Fruit fly (Drosophila melanogaster): ENCODE measurements around the gene sinah.

sinah gene

dm6 chr3L:16890650-16891336 lies 31.9 kb downstream of the sinah start (continued):
- TF ChIP-seq CG10267 (tag; optimal IDR thresholded peaks at IDR 0.05) = peak; percentile 85
- TF ChIP-seq C15 (GFP tag; IDR thresholded peaks at IDR 0.05) = no peak; the same call in 2 of the 3 replicates
- peak; percentile 94 for TF ChIP-seq ttk (GFP tag; IDR thresholded peaks at IDR 0.05)
- TF ChIP-seq CG6689 (GFP tag; IDR thresholded peaks at IDR 0.05) = peak; percentile 92
- peak; percentile 99 for TF ChIP-seq Vsx1 (GFP tag; optimal IDR thresholded peaks at IDR 0.05)
- TF ChIP-seq NK7.1 (GFP tag; optimal IDR thresholded peaks at IDR 0.05) = peak; percentile 67
- TF ChIP-seq stc (GFP tag; IDR thresholded peaks at IDR 0.05) = peak; percentile 94
- peak; percentile 75 for TF ChIP-seq da (GFP tag; optimal IDR thresholded peaks at IDR 0.05)
- peak; percentile 71 for TF ChIP-seq CG15073 (GFP tag; optimal IDR thresholded peaks at IDR 0.05)
- no peak for TF ChIP-seq CG1832 (GFP tag; optimal IDR thresholded peaks at IDR 0.05)
- TF ChIP-seq tin (GFP tag; optimal IDR thresholded peaks at IDR 0.05) = peak; percentile 93
- TF ChIP-seq CkIIα-i1 (GFP tag; IDR thresholded peaks at IDR 0.05) = peak; percentile 70; the same call in 1 of the 2 replicates
- TF ChIP-seq zfh2 (GFP tag; optimal IDR thresholded peaks at IDR 0.05) = peak; percentile 35
- peak; percentile 84 for TF ChIP-seq en (GFP tag; optimal IDR thresholded peaks at IDR 0.05)
- 0 out of 2 replicates have a peak, but pooled peaks have one; percentile 42 for TF ChIP-seq NFAT (GFP tag; IDR thresholded peaks at IDR 0.05)
- peak; percentile 61 for TF ChIP-seq CG2120 (GFP tag; optimal IDR thresholded peaks at IDR 0.05)
- TF ChIP-seq CG7928 (GFP tag; optimal IDR thresholded peaks at IDR 0.05) = peak; percentile 51
- no peak; the same call in 3 of the 4 replicates for TF ChIP-seq Dll (GFP tag; IDR thresholded peaks at IDR 0.05; ENCODE audit: partially characterized antibody)
- TF ChIP-seq prd (optimal IDR thresholded peaks at IDR 0.05) = no peak
- TF ChIP-seq prd (GFP tag; IDR thresholded peaks at IDR 0.05) = peak; percentile 93
- peak; percentile 96 for TF ChIP-seq ATbp (GFP tag; optimal IDR thresholded peaks at IDR 0.05)
- TF ChIP-seq CG12744 (GFP tag; optimal IDR thresholded peaks at IDR 0.05) = peak; percentile 54
- no peak for TF ChIP-seq Neu2 (GFP tag; optimal IDR thresholded peaks at IDR 0.05; ENCODE audit: borderline replicate concordance)
- TF ChIP-seq Hr3 (GFP tag; optimal IDR thresholded peaks at IDR 0.05) = peak; percentile 88
- TF ChIP-seq Asciz (GFP tag; optimal IDR thresholded peaks at IDR 0.05) = peak; percentile 93
- TF ChIP-seq sima (GFP tag; optimal IDR thresholded peaks at IDR 0.05) = peak; percentile 64
- peak; percentile 91 for TF ChIP-seq CG2875 (GFP tag; optimal IDR thresholded peaks at IDR 0.05)
- TF ChIP-seq CG10543 (GFP tag; optimal IDR thresholded peaks at IDR 0.05) = peak; percentile 64
- peak; percentile 36 for TF ChIP-seq Elba2 (GFP tag; optimal IDR thresholded peaks at IDR 0.05)
- peak; percentile 90 for TF ChIP-seq Drgx (GFP tag; IDR thresholded peaks at IDR 0.05)
- TF ChIP-seq MESR4 (GFP tag; optimal IDR thresholded peaks at IDR 0.05) = peak; percentile 23
- TF ChIP-seq CG2199 (GFP tag; IDR thresholded peaks at IDR 0.05) = peak; percentile 87; the same call in 2 of the 3 replicates
- peak; percentile 50 for TF ChIP-seq CG15479 (GFP tag; optimal IDR thresholded peaks at IDR 0.05)
- peak; percentile 89 for TF ChIP-seq CG1529 (GFP tag; optimal IDR thresholded peaks at IDR 0.05)
- TF ChIP-seq CG31441 (GFP tag; IDR thresholded peaks at IDR 0.05) = peak; percentile 95
- TF ChIP-seq ken (GFP tag; IDR thresholded peaks at IDR 0.05) = peak; percentile 93
- peak; percentile 89 for TF ChIP-seq CG34422 (GFP tag; IDR thresholded peaks at IDR 0.05)
- 0 out of 2 replicates have a peak, but pooled peaks have one; percentile 41 for TF ChIP-seq Doc2 (GFP tag; IDR thresholded peaks at IDR 0.05)
- peak; percentile 83 for TF ChIP-seq disco-r (GFP tag; optimal IDR thresholded peaks at IDR 0.05)
- TF ChIP-seq CG34376 (GFP tag; optimal IDR thresholded peaks at IDR 0.05) = peak; percentile 36
- peak; percentile 97 for TF ChIP-seq Awh (GFP tag; IDR thresholded peaks at IDR 0.05)
- peak; percentile 13 for TF ChIP-seq Hmx (GFP tag; optimal IDR thresholded peaks at IDR 0.05)
- peak; percentile 76 for TF ChIP-seq CG12155 (GFP tag; optimal IDR thresholded peaks at IDR 0.05)
- peak; percentile 85 for TF ChIP-seq CG11723 (GFP tag; optimal IDR thresholded peaks at IDR 0.05)
- TF ChIP-seq dimm (GFP tag; IDR thresholded peaks at IDR 0.05) = peak; percentile 88
- peak; percentile 46 for TF ChIP-seq Fer2 (tag; optimal IDR thresholded peaks at IDR 0.05)
- TF ChIP-seq MBD-R2 (GFP tag; IDR thresholded peaks at IDR 0.05) = peak; percentile 54; the same call in 1 of the 2 replicates
- peak; percentile 89 for TF ChIP-seq Optix (GFP tag; IDR thresholded peaks at IDR 0.05)
- peak; percentile 84 for TF ChIP-seq HHEX (GFP tag; optimal IDR thresholded peaks at IDR 0.05)
- TF ChIP-seq CG18262 (tag; optimal IDR thresholded peaks at IDR 0.05) = peak; percentile 94
